Fruit fly (Drosophila melanogaster) whole organism, embryonic: Measurements from ENCODE around the gene CG31549.

Experiments used
- Antp ChIP-seq: fragments of 200-800 bp; sonication (Bioruptor generic); optimal IDR thresholded peaks from 3 replicates; lab custom pipeline; 2016; ENCODE audit warnings: missing biosample characterization, missing genetic modification characterization
- B-H2 ChIP-seq: fragments of 200-800 bp; sonication (Bioruptor generic); optimal IDR thresholded peaks from 2 replicates; lab custom pipeline; 2018; ENCODE audit warnings: missing biosample characterization, mild to moderate bottlenecking, missing genetic modification characterization
- BtbVII ChIP-seq: fragments of 200-800 bp; sonication (Bioruptor generic); optimal IDR thresholded peaks from 3 replicates; lab custom pipeline; 2017; ENCODE audit warnings: missing biosample characterization, mild to moderate bottlenecking, missing genetic modification characterization
- CG12155 ChIP-seq: fragments of 200-800 bp; sonication (Bioruptor generic); optimal IDR thresholded peaks from 3 replicates; lab custom pipeline; 2016; ENCODE audit warnings: missing biosample characterization, missing genetic modification characterization
- CG1233 ChIP-seq: fragments of 200-800 bp; sonication (Bioruptor generic); optimal IDR thresholded peaks from 4 replicates; lab custom pipeline; 2018; ENCODE audit warnings: missing biosample characterization, mild to moderate bottlenecking, missing genetic modification characterization
- CG13287 ChIP-seq: fragments of 200-800 bp; sonication (Bioruptor generic); IDR thresholded peaks from 2 replicates; pipeline ENCODE4 v1.3.6; 2022; ENCODE audit warnings: missing biosample characterization, missing genetic modification characterization; ENCODE audit not compliant: partially characterized antibody
- CG14441 ChIP-seq: fragments of 200-800 bp; sonication (Bioruptor generic); IDR thresholded peaks from 2 replicates; pipeline ENCODE4 v1.3.6; 2022; ENCODE audit warnings: missing biosample characterization, missing genetic modification characterization
- CG15479 ChIP-seq: fragments of 200-800 bp; sonication (Bioruptor generic); optimal IDR thresholded peaks from 3 replicates; lab custom pipeline; 2019; ENCODE audit warnings: missing biosample characterization, mild to moderate bottlenecking, missing genetic modification characterization, moderate library complexity
- CG17612 ChIP-seq: fragments of 200-800 bp; sonication (Bioruptor generic); IDR thresholded peaks from 2 replicates; pipeline ENCODE4 v1.3.6; 2022; ENCODE audit warnings: missing biosample characterization, missing genetic modification characterization
- CG17802 ChIP-seq: fragments of 200-800 bp; sonication (Bioruptor generic); optimal IDR thresholded peaks from 2 replicates; lab custom pipeline; 2018; ENCODE audit warnings: missing biosample characterization, mild to moderate bottlenecking, missing genetic modification characterization, moderate library complexity
- CG17829 ChIP-seq: fragments of 200-800 bp; optimal IDR thresholded peaks from 2 replicates; lab custom pipeline; 2019; ENCODE audit warnings: missing biosample characterization, mild to moderate bottlenecking, missing genetic modification characterization, moderate library complexity
- CG1792 ChIP-seq: fragments of 200-800 bp; sonication (Bioruptor generic); optimal IDR thresholded peaks from 2 replicates; lab custom pipeline; 2016; ENCODE audit warnings: missing biosample characterization, missing genetic modification characterization
- CG18599 ChIP-seq: fragments of 200-800 bp; sonication (Bioruptor generic); optimal IDR thresholded peaks from 3 replicates; lab custom pipeline; 2017; ENCODE audit warnings: missing biosample characterization, missing genetic modification characterization, mild to moderate bottlenecking, moderate library complexity, missing genetic modification reagents
- CG32532 ChIP-seq: fragments of 200-800 bp; sonication (Bioruptor generic); IDR thresholded peaks from 2 replicates; pipeline ENCODE4 v1.3.6; 2022; ENCODE audit warnings: missing biosample characterization, missing genetic modification characterization
- CG3407 ChIP-seq: fragments of 200-800 bp; sonication (Bioruptor generic); optimal IDR thresholded peaks from 2 replicates; lab custom pipeline; 2018; ENCODE audit warnings: missing biosample characterization, mild to moderate bottlenecking, missing genetic modification characterization
- CG4328 ChIP-seq: fragments of 200-800 bp; sonication (Bioruptor generic); optimal IDR thresholded peaks from 3 replicates; lab custom pipeline; 2017; ENCODE audit warnings: missing biosample characterization, missing genetic modification reagents, missing genetic modification characterization
- CG4820 ChIP-seq: fragments of 200-800 bp; sonication (Bioruptor generic); optimal IDR thresholded peaks from 3 replicates; lab custom pipeline; 2016; ENCODE audit warnings: missing biosample characterization, missing genetic modification characterization
- CG5245 ChIP-seq: fragments of 200-800 bp; sonication (Bioruptor generic); optimal IDR thresholded peaks from 3 replicates; lab custom pipeline; 2016; ENCODE audit warnings: missing biosample characterization, missing genetic modification characterization
- CG6854 ChIP-seq: fragments of 200-800 bp; sonication (Bioruptor generic); optimal IDR thresholded peaks from 3 replicates; lab custom pipeline; 2017; ENCODE audit warnings: missing biosample characterization, mild to moderate bottlenecking, missing genetic modification characterization
- D ChIP-seq, 2 experiments: fragments of 200-800 bp in 1 of 2; fragments of >200 bp in 1 of 2; sonication (Bioruptor generic) in 1 of 2; optimal IDR thresholded peaks; 2 replicates in 1 of 2; 3 replicates in 1 of 2; lab custom pipeline; 2017; ENCODE audit warnings: mild to moderate bottlenecking in 1 of 2, missing biosample characterization in 1 of 2, missing genetic modification characterization in 1 of 2, missing genetic modification reagents in 1 of 2
- Deaf1 ChIP-seq: fragments of 200-800 bp; optimal IDR thresholded peaks from 3 replicates; lab custom pipeline; 2019; ENCODE audit warnings: missing biosample characterization, mild to moderate bottlenecking, missing genetic modification characterization, moderate library complexity
- Dfd ChIP-seq, 2 experiments: fragments of >200 bp; optimal IDR thresholded peaks; 2 replicates each; lab custom pipeline; 2017; ENCODE audit warnings: missing biosample characterization in 2 of 2, missing genetic modification characterization in 2 of 2
- Drgx ChIP-seq: fragments of 200-800 bp; sonication (Bioruptor generic); IDR thresholded peaks from 2 replicates; pipeline ENCODE4 v1.3.6; 2022; ENCODE audit warnings: missing biosample characterization, missing genetic modification characterization
- E2f1 ChIP-seq: fragments of 200-800 bp; sonication (Bioruptor generic); IDR thresholded peaks from 2 replicates; pipeline ENCODE4 v1.3.6; 2022; ENCODE audit warnings: missing biosample characterization, missing genetic modification characterization
- E2f2 ChIP-seq: fragments of 200-800 bp; sonication (Bioruptor generic); IDR thresholded peaks from 2 replicates; pipeline ENCODE4 v1.3.6; 2022; ENCODE audit warnings: missing biosample characterization, missing genetic modification characterization
- Elba2 ChIP-seq: fragments of 200-800 bp; sonication (Bioruptor generic); optimal IDR thresholded peaks from 3 replicates; lab custom pipeline; 2016; ENCODE audit warnings: missing biosample characterization, missing genetic modification characterization
- Gug ChIP-seq: fragments of 200-800 bp; sonication (Bioruptor generic); IDR thresholded peaks from 4 replicates; pipeline ENCODE4 v1.3.6; 2022; ENCODE audit warnings: missing biosample characterization, missing genetic modification characterization
- Trl ChIP-seq, 3 experiments: fragments of >200 bp in 2 of 3; fragments of 200-800 bp in 1 of 3; sonication (Bioruptor generic) in 1 of 3; optimal IDR thresholded peaks; 2 replicates in 1 of 3; 3 replicates in 2 of 3; lab custom pipeline; 2016 to 2017; ENCODE audit warnings: missing biosample characterization in 1 of 3, missing genetic modification characterization in 1 of 3
- al ChIP-seq: fragments of 200-800 bp; sonication (Bioruptor generic); IDR thresholded peaks from 2 replicates; pipeline ENCODE4 v1.3.6; 2022; ENCODE audit warnings: missing biosample characterization, missing genetic modification characterization
- bigmax ChIP-seq: fragments of 200-800 bp; sonication (Bioruptor generic); optimal IDR thresholded peaks from 2 replicates; lab custom pipeline; 2018; ENCODE audit warnings: missing biosample characterization, mild to moderate bottlenecking, missing genetic modification characterization
- chm ChIP-seq: fragments of 200-800 bp; sonication (Bioruptor generic); IDR thresholded peaks from 2 replicates; pipeline ENCODE4 v1.3.6; 2022; ENCODE audit warnings: missing biosample characterization, missing genetic modification characterization
- crc ChIP-seq: fragments of 200-800 bp; sonication (Bioruptor generic); optimal IDR thresholded peaks from 2 replicates; lab custom pipeline; 2016; ENCODE audit warnings: missing biosample characterization, missing genetic modification characterization
- dm ChIP-seq: fragments of 200-800 bp; sonication (Bioruptor generic); optimal IDR thresholded peaks from 3 replicates; lab custom pipeline; 2016; ENCODE audit warnings: missing biosample characterization, missing genetic modification characterization
- esg ChIP-seq: fragments of 200-800 bp; sonication (Bioruptor generic); conservative IDR thresholded peaks from 2 replicates; pipeline ENCODE4 v1.3.6; 2022; ENCODE audit warnings: missing biosample characterization, missing genetic modification characterization
- fu2 ChIP-seq: fragments of 200-800 bp; sonication (Bioruptor generic); optimal IDR thresholded peaks from 2 replicates; lab custom pipeline; 2016; ENCODE audit warnings: missing biosample characterization, missing genetic modification characterization
- gcm ChIP-seq: fragments of 200-800 bp; sonication (Bioruptor generic); optimal IDR thresholded peaks from 2 replicates; lab custom pipeline; 2019; ENCODE audit warnings: missing biosample characterization, mild to moderate bottlenecking, missing genetic modification characterization, moderate library complexity
- gfzf ChIP-seq: fragments of 200-800 bp; sonication (Bioruptor generic); optimal IDR thresholded peaks from 2 replicates; lab custom pipeline; 2016; ENCODE audit warnings: missing biosample characterization, mild to moderate bottlenecking, missing genetic modification characterization, moderate library complexity
- hbn ChIP-seq: fragments of 200-800 bp; sonication (Bioruptor generic); IDR thresholded peaks from 2 replicates; pipeline ENCODE4 v1.3.6; 2022; ENCODE audit warnings: missing biosample characterization, missing genetic modification characterization; ENCODE audit not compliant: partially characterized antibody
- kay ChIP-seq: fragments of 200-800 bp; sonication (Bioruptor generic); optimal IDR thresholded peaks from 2 replicates; lab custom pipeline; 2016; ENCODE audit warnings: missing biosample characterization, missing genetic modification characterization
- lilli ChIP-seq: fragments of 200-800 bp; sonication (Bioruptor generic); optimal IDR thresholded peaks from 3 replicates; lab custom pipeline; 2016; ENCODE audit warnings: missing biosample characterization, missing genetic modification characterization
- lola ChIP-seq, 3 experiments: fragments of >200 bp in 2 of 3; fragments of 200-800 bp in 1 of 3; sonication (Bioruptor generic) in 1 of 3; optimal IDR thresholded peaks; 2 replicates each; lab custom pipeline; 2017 to 2019; ENCODE audit warnings: missing biosample characterization in 3 of 3, missing genetic modification characterization in 3 of 3, mild to moderate bottlenecking in 1 of 3, moderate library complexity in 1 of 3
- mam ChIP-seq: fragments of 200-800 bp; sonication (Bioruptor generic); optimal IDR thresholded peaks from 3 replicates; lab custom pipeline; 2016; ENCODE audit warnings: missing biosample characterization, missing genetic modification characterization
- peb ChIP-seq: fragments of 200-800 bp; sonication (Bioruptor generic); IDR thresholded peaks from 2 replicates; pipeline ENCODE4 v1.3.6; 2022; ENCODE audit warnings: missing biosample characterization, missing genetic modification characterization
- pros ChIP-seq: fragments of 200-800 bp; sonication (Bioruptor generic); optimal IDR thresholded peaks from 3 replicates; lab custom pipeline; 2019; ENCODE audit warnings: missing biosample characterization, mild to moderate bottlenecking, missing genetic modification characterization, moderate library complexity
- rib ChIP-seq: fragments of 200-800 bp; sonication (Bioruptor generic); IDR thresholded peaks from 2 replicates; pipeline ENCODE4 v1.3.6; 2022; ENCODE audit warnings: missing biosample characterization, missing genetic modification characterization
- shn ChIP-seq: fragments of 200-800 bp; sonication (Bioruptor generic); optimal IDR thresholded peaks from 3 replicates; lab custom pipeline; 2016; ENCODE audit warnings: missing biosample characterization, missing genetic modification characterization
- slou ChIP-seq: fragments of 200-800 bp; sonication (Bioruptor generic); optimal IDR thresholded peaks from 3 replicates; lab custom pipeline; 2016; ENCODE audit warnings: missing biosample characterization, missing genetic modification characterization
- sug ChIP-seq: fragments of 200-800 bp; optimal IDR thresholded peaks from 2 replicates; lab custom pipeline; 2019; ENCODE audit warnings: missing biosample characterization, mild to moderate bottlenecking, missing genetic modification characterization, moderate library complexity
- zen ChIP-seq: fragments of 200-800 bp; sonication (Bioruptor generic); optimal IDR thresholded peaks from 3 replicates; lab custom pipeline; 2018; ENCODE audit warnings: missing biosample characterization, mild to moderate bottlenecking, missing genetic modification characterization, moderate library complexity
- zf30C ChIP-seq: fragments of 200-800 bp; sonication (Bioruptor generic); optimal IDR thresholded peaks from 3 replicates; lab custom pipeline; 2018; ENCODE audit warnings: missing biosample characterization, mild to moderate bottlenecking, missing genetic modification characterization

CG31549 gene

DNA sequence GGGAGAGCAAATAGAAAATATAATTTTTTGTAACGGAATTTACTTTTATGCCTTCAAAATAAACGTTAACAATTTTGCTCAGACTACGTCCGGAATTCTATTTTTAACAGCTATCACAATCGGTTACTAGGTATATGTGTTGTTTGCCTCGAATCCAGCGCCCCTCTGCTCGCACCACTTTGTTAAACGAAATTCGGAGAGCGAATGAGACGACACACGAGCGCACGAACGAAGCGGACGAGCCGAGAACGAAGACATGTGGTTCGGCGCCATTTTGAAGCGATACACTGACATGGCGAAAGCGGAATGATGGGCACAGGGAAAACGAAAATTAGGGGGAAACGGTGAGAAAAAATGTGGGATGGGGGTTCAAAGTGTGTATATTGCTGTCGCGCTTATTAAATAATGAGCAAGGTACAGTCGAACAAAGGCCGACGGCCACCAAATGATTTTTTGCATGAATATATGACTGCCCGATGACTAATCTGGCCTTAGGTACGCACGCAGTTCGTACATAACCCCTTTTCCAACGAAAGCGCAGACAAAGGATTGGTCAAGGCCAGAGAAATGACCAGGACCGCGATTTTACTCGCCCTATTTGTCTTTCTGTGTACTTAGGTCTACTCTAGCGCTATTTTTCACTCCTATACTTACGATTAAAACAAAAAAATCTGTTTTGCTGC, 31.5 kb upstream of the CG31549 start (continued):
- TF ChIP-seq gfzf (GFP tag; lab: Kevin White, UChicago) (no peak), CG1233 (GFP tag; lab: Kevin White, UChicago) (no peak), Drgx (GFP tag; lab: Robert Waterston, UW) (no peak), lola (GFP tag; optimal IDR thresholded peaks at IDR 0.05; lab: Kevin White, UChicago) (no peak), sug (peak; percentile 70), CG17829 (tag; lab: Kevin White, UChicago) (peak; percentile 63), CG6854 (GFP tag; lab: Kevin White, UChicago) (no peak), esg (GFP tag; lab: Robert Waterston, UW) (no peak), zen (tag; lab: Kevin White, UChicago) (no peak), Dfd (GFP tag; optimal IDR thresholded peaks at IDR 0.05; lab: Kevin White, UChicago) (no peak), CG13287 (GFP tag; lab: Robert Waterston, UW) (no peak), rib (GFP tag; lab: Robert Waterston, UW) (no peak), lilli (GFP tag; lab: Kevin White, UChicago) (peak; percentile 25), peb (GFP tag; lab: Robert Waterston, UW) (no peak), CG4820 (no peak), CG1792 (GFP tag; lab: Kevin White, UChicago) (no peak), Gug (GFP tag; lab: Robert Waterston, UW) (no peak), mam (GFP tag; lab: Kevin White, UChicago) (no peak), dm (GFP tag; lab: Kevin White, UChicago) (peak; percentile 95), BtbVII (GFP tag; lab: Kevin White, UChicago) (peak; percentile 15), CG3407 (GFP tag; lab: Kevin White, UChicago) (no peak), shn (GFP tag; lab: Kevin White, UChicago) (no peak), B-H2 (GFP tag; lab: Kevin White, UChicago) (peak; percentile 79), zf30C (GFP tag; lab: Kevin White, UChicago) (no peak), slou (GFP tag; lab: Kevin White, UChicago) (no peak), E2f2 (no peak), crc (GFP tag; lab: Kevin White, UChicago) (no peak), CG14441 (no peak), CG17612 (no peak), E2f1 (GFP tag; lab: Robert Waterston, UW) (no peak), hbn (GFP tag; lab: Robert Waterston, UW) (no peak), CG5245 (GFP tag; lab: Kevin White, UChicago) (no peak), D (optimal IDR thresholded peaks at IDR 0.05; lab: Kevin White, UChicago) (peak; percentile 65), D (GFP tag; optimal IDR thresholded peaks at IDR 0.05; lab: Kevin White, UChicago) (no peak), CG18599 (peak; percentile 39), CG17802 (tag; lab: Kevin White, UChicago) (no peak), bigmax (GFP tag; lab: Kevin White, UChicago) (peak; percentile 94), CG32532 (no peak), gcm (GFP tag; lab: Kevin White, UChicago) (no peak), Deaf1 (tag; lab: Kevin White, UChicago) (peak; percentile 100), al (GFP tag; lab: Robert Waterston, UW) (no peak), kay (GFP tag; lab: Kevin White, UChicago) (peak; percentile 37), Elba2 (GFP tag; lab: Kevin White, UChicago) (no peak), CG15479 (GFP tag; lab: Kevin White, UChicago) (peak; percentile 7), Trl (optimal IDR thresholded peaks at IDR 0.05; lab: Kevin White, UChicago) (peak in 1 of 2 experiments; percentile 85), Trl (GFP tag; optimal IDR thresholded peaks at IDR 0.05; lab: Kevin White, UChicago) (peak; percentile 6), chm (GFP tag; lab: Robert Waterston, UW) (no peak), fu2 (no peak), Antp (GFP tag; lab: Kevin White, UChicago) (no peak), CG4328 (peak; percentile 2), pros (GFP tag; lab: Kevin White, UChicago) (peak; percentile 87), CG12155 (no peak)
